Fruit fly (Drosophila melanogaster) whole organism, embryonic: ENCODE data around the gene CG34427.

ENCODE experiments used
- Antp ChIP-seq: fragments of 200-800 bp; sonication (Bioruptor generic); optimal IDR thresholded peaks from 3 replicates; lab custom pipeline; 2016; ENCODE audit warnings: missing biosample characterization, missing genetic modification characterization
- Asciz ChIP-seq: fragments of 200-800 bp; sonication (Bioruptor generic); optimal IDR thresholded peaks from 2 replicates; lab custom pipeline; 2017; ENCODE audit warnings: missing biosample characterization, mild to moderate bottlenecking, missing genetic modification characterization, missing genetic modification reagents
- CG10959 ChIP-seq: fragments of 200-800 bp; sonication (Bioruptor generic); IDR thresholded peaks from 2 replicates; pipeline ENCODE4 v1.3.6; 2022; ENCODE audit warnings: missing biosample characterization, missing genetic modification characterization
- CG11093 ChIP-seq: fragments of 200-800 bp; sonication (Bioruptor generic); IDR thresholded peaks from 3 replicates; pipeline ENCODE4 v1.3.6; 2022; ENCODE audit warnings: missing biosample characterization, missing genetic modification characterization
- CG13775 ChIP-seq: fragments of 200-800 bp; sonication (Bioruptor generic); optimal IDR thresholded peaks from 3 replicates; lab custom pipeline; 2017; ENCODE audit warnings: missing biosample characterization, mild to moderate bottlenecking, missing genetic modification characterization
- CG15269 ChIP-seq: fragments of 200-800 bp; sonication (Bioruptor generic); optimal IDR thresholded peaks from 2 replicates; lab custom pipeline; 2018; ENCODE audit warnings: missing biosample characterization, mild to moderate bottlenecking, missing genetic modification characterization, moderate library complexity
- CG1529 ChIP-seq: fragments of 200-800 bp; sonication (Bioruptor generic); optimal IDR thresholded peaks from 3 replicates; lab custom pipeline; 2018; ENCODE audit warnings: missing biosample characterization, missing genetic modification characterization
- CG17612 ChIP-seq: fragments of 200-800 bp; sonication (Bioruptor generic); IDR thresholded peaks from 2 replicates; pipeline ENCODE4 v1.3.6; 2022; ENCODE audit warnings: missing biosample characterization, missing genetic modification characterization
- CG1792 ChIP-seq: fragments of 200-800 bp; sonication (Bioruptor generic); optimal IDR thresholded peaks from 2 replicates; lab custom pipeline; 2016; ENCODE audit warnings: missing biosample characterization, missing genetic modification characterization
- CG18476 ChIP-seq: fragments of 200-800 bp; sonication (Bioruptor generic); optimal IDR thresholded peaks from 2 replicates; lab custom pipeline; 2016; ENCODE audit warnings: missing biosample characterization, mild to moderate bottlenecking, missing genetic modification characterization
- CG18599 ChIP-seq: fragments of 200-800 bp; sonication (Bioruptor generic); optimal IDR thresholded peaks from 3 replicates; lab custom pipeline; 2017; ENCODE audit warnings: missing biosample characterization, missing genetic modification characterization, mild to moderate bottlenecking, moderate library complexity, missing genetic modification reagents
- CG2120 ChIP-seq: fragments of 200-800 bp; sonication (Bioruptor generic); optimal IDR thresholded peaks from 3 replicates; lab custom pipeline; 2016; ENCODE audit warnings: missing biosample characterization, missing genetic modification characterization
- CG3163 ChIP-seq: fragments of 200-800 bp; sonication (Bioruptor generic); optimal IDR thresholded peaks from 3 replicates; lab custom pipeline; 2016; ENCODE audit warnings: missing biosample characterization, missing genetic modification characterization
- CG34422 ChIP-seq: fragments of 200-800 bp; sonication (Bioruptor generic); IDR thresholded peaks from 3 replicates; pipeline ENCODE4 v1.3.6; 2022; ENCODE audit warnings: missing biosample characterization, missing genetic modification characterization
- CG6791 ChIP-seq: fragments of 200-800 bp; sonication (Bioruptor generic); IDR thresholded peaks from 3 replicates; pipeline ENCODE4 v1.3.6; 2022; ENCODE audit warnings: missing biosample characterization, missing genetic modification characterization; ENCODE audit not compliant: partially characterized antibody
- CG7372 ChIP-seq: fragments of 200-800 bp; sonication (Bioruptor generic); IDR thresholded peaks from 2 replicates; pipeline ENCODE4 v1.3.6; 2022; ENCODE audit warnings: missing biosample characterization, missing genetic modification characterization
- CG8924 ChIP-seq: fragments of 200-800 bp; optimal IDR thresholded peaks from 3 replicates; lab custom pipeline; 2019; ENCODE audit warnings: missing biosample characterization, mild to moderate bottlenecking, missing genetic modification characterization, moderate library complexity
- CG9215 ChIP-seq: fragments of 200-800 bp; sonication (Bioruptor generic); IDR thresholded peaks from 2 replicates; pipeline ENCODE4 v1.3.6; 2022; ENCODE audit warnings: missing biosample characterization, missing genetic modification characterization
- CG9727 ChIP-seq: fragments of 200-800 bp; sonication (Bioruptor generic); optimal IDR thresholded peaks from 3 replicates; lab custom pipeline; 2017; ENCODE audit warnings: missing biosample characterization, mild to moderate bottlenecking, missing genetic modification characterization
- Drgx ChIP-seq: fragments of 200-800 bp; sonication (Bioruptor generic); IDR thresholded peaks from 2 replicates; pipeline ENCODE4 v1.3.6; 2022; ENCODE audit warnings: missing biosample characterization, missing genetic modification characterization
- ERR ChIP-seq: fragments of 200-800 bp; sonication (Bioruptor generic); optimal IDR thresholded peaks from 2 replicates; lab custom pipeline; 2016; ENCODE audit warnings: missing biosample characterization, missing genetic modification characterization
- Fer3 ChIP-seq: fragments of 200-800 bp; sonication (Bioruptor generic); optimal IDR thresholded peaks from 2 replicates; lab custom pipeline; 2018; ENCODE audit warnings: missing biosample characterization, mild to moderate bottlenecking, missing genetic modification characterization, moderate library complexity
- H15 ChIP-seq: fragments of 200-800 bp; sonication (Bioruptor generic); IDR thresholded peaks from 3 replicates; pipeline ENCODE4 v1.3.6; 2022; ENCODE audit warnings: missing biosample characterization, missing genetic modification characterization
- Hr51 ChIP-seq, 2 experiments: fragments of 200-800 bp; sonication (Bioruptor generic); optimal IDR thresholded peaks; 2 replicates in 1 of 2; 3 replicates in 1 of 2; lab custom pipeline; 2016 to 2018; ENCODE audit warnings: missing biosample characterization in 2 of 2, missing genetic modification characterization in 2 of 2, mild to moderate bottlenecking in 1 of 2, moderate library complexity in 1 of 2
- MBD-R2 ChIP-seq: fragments of 200-800 bp; sonication (Bioruptor generic); IDR thresholded peaks from 2 replicates; pipeline ENCODE4 v1.3.6; 2022; ENCODE audit warnings: missing biosample characterization, missing genetic modification characterization
- Ptx1 ChIP-seq: fragments of 200-800 bp; sonication (Bioruptor generic); IDR thresholded peaks from 2 replicates; pipeline ENCODE4 v1.3.6; 2022; ENCODE audit warnings: missing biosample characterization, missing genetic modification characterization
- Six4 ChIP-seq: fragments of 200-800 bp; sonication (Bioruptor generic); optimal IDR thresholded peaks from 2 replicates; lab custom pipeline; 2016; ENCODE audit warnings: missing biosample characterization, missing genetic modification characterization
- Sox102F ChIP-seq: fragments of 200-800 bp; sonication (Bioruptor generic); optimal IDR thresholded peaks from 2 replicates; lab custom pipeline; 2018; ENCODE audit warnings: missing biosample characterization, mild to moderate bottlenecking, missing genetic modification characterization, moderate library complexity
- aop ChIP-seq: fragments of 200-800 bp; sonication (Bioruptor generic); IDR thresholded peaks from 2 replicates; pipeline ENCODE4 v1.3.6; 2022; ENCODE audit warnings: missing biosample characterization, missing genetic modification characterization
- bab2 ChIP-seq: fragments of 200-800 bp; sonication (Bioruptor generic); optimal IDR thresholded peaks from 2 replicates; lab custom pipeline; 2016; ENCODE audit warnings: missing biosample characterization, missing genetic modification characterization
- bbx ChIP-seq: fragments of 200-800 bp; sonication (Bioruptor generic); IDR thresholded peaks from 2 replicates; pipeline ENCODE4 v1.3.6; 2022; ENCODE audit warnings: missing biosample characterization, missing genetic modification characterization; ENCODE audit not compliant: partially characterized antibody
- br ChIP-seq: fragments of >200 bp; optimal IDR thresholded peaks from 2 replicates; lab custom pipeline; 2017
- chif ChIP-seq, 2 experiments: fragments of 200-800 bp; sonication (Bioruptor generic); optimal IDR thresholded peaks; 3 replicates each; lab custom pipeline; 2016; ENCODE audit warnings: missing biosample characterization in 2 of 2, missing genetic modification characterization in 2 of 2
- chn ChIP-seq: fragments of 200-800 bp; sonication (Bioruptor generic); optimal IDR thresholded peaks from 2 replicates; lab custom pipeline; 2016; ENCODE audit warnings: missing biosample characterization, missing genetic modification characterization
- croc ChIP-seq: fragments of 200-800 bp; sonication (Bioruptor generic); conservative IDR thresholded peaks from 3 replicates; pipeline ENCODE4 v1.3.6; 2022; ENCODE audit warnings: missing biosample characterization, missing genetic modification characterization
- eve ChIP-seq, 2 experiments: fragments of >200 bp; optimal IDR thresholded peaks; 2 replicates each; lab custom pipeline; 2017; ENCODE audit warnings: missing biosample characterization in 2 of 2, missing genetic modification characterization in 2 of 2
- fd64A ChIP-seq: fragments of 200-800 bp; sonication (Bioruptor generic); optimal IDR thresholded peaks from 3 replicates; lab custom pipeline; 2018; ENCODE audit warnings: missing biosample characterization, mild to moderate bottlenecking, missing genetic modification characterization
- fd96Cb ChIP-seq: fragments of 200-800 bp; sonication (Bioruptor generic); optimal IDR thresholded peaks from 2 replicates; lab custom pipeline; 2018; ENCODE audit warnings: missing biosample characterization, mild to moderate bottlenecking, missing genetic modification characterization, moderate library complexity
- hth ChIP-seq: fragments of >200 bp; optimal IDR thresholded peaks from 2 replicates; lab custom pipeline; 2017; ENCODE audit warnings: inconsistent platforms
- odd ChIP-seq: fragments of 200-800 bp; sonication (Bioruptor generic); optimal IDR thresholded peaks from 2 replicates; lab custom pipeline; 2017; ENCODE audit warnings: missing biosample characterization, mild to moderate bottlenecking, missing genetic modification characterization
- pum ChIP-seq: fragments of 200-800 bp; sonication (Bioruptor generic); optimal IDR thresholded peaks from 2 replicates; lab custom pipeline; 2016; ENCODE audit warnings: missing biosample characterization, missing genetic modification characterization
- ranshi ChIP-seq: fragments of 200-800 bp; sonication (Bioruptor generic); IDR thresholded peaks from 2 replicates; pipeline ENCODE4 v1.3.6; 2022; ENCODE audit warnings: missing biosample characterization, missing genetic modification characterization
- repo ChIP-seq: fragments of 200-800 bp; sonication (Bioruptor generic); optimal IDR thresholded peaks from 2 replicates; lab custom pipeline; 2016; ENCODE audit warnings: missing biosample characterization, missing genetic modification characterization
- run ChIP-seq: fragments of 200-800 bp; sonication (Bioruptor generic); optimal IDR thresholded peaks from 3 replicates; lab custom pipeline; 2018; ENCODE audit warnings: missing biosample characterization, mild to moderate bottlenecking, missing genetic modification characterization
- sima ChIP-seq: fragments of 200-800 bp; sonication (Bioruptor generic); optimal IDR thresholded peaks from 2 replicates; lab custom pipeline; 2016; ENCODE audit warnings: missing biosample characterization, missing genetic modification characterization
- so ChIP-seq: fragments of 200-800 bp; sonication (Bioruptor generic); IDR thresholded peaks from 3 replicates; pipeline ENCODE4 v1.3.6; 2022; ENCODE audit warnings: missing biosample characterization, missing genetic modification characterization
- stc ChIP-seq: fragments of 200-800 bp; sonication (Bioruptor generic); IDR thresholded peaks from 2 replicates; pipeline ENCODE4 v1.3.6; 2022; ENCODE audit warnings: missing biosample characterization, missing genetic modification characterization
- vvl ChIP-seq: fragments of 200-800 bp; sonication (Bioruptor generic); IDR thresholded peaks from 2 replicates; pipeline ENCODE4 v1.3.6; 2022; ENCODE audit warnings: missing biosample characterization, missing genetic modification characterization
- wor ChIP-seq: fragments of 200-800 bp; sonication (Bioruptor generic); IDR thresholded peaks from 2 replicates; pipeline ENCODE4 v1.3.6; 2022; ENCODE audit warnings: missing biosample characterization, missing genetic modification characterization
- zf30C ChIP-seq: fragments of 200-800 bp; sonication (Bioruptor generic); optimal IDR thresholded peaks from 3 replicates; lab custom pipeline; 2018; ENCODE audit warnings: missing biosample characterization, mild to moderate bottlenecking, missing genetic modification characterization

The CG34427 gene

dm6 chr3L:8823730-8824374 lies 19.3 kb downstream of the CG34427 start (continued):
- TF ChIP-seq chif (GFP tag; optimal IDR thresholded peaks at IDR 0.05; lab: Kevin White, UChicago) (peak; percentile 48 to 64), bab2 (no peak), CG13775 (peak; percentile 46), pum (no peak), so (GFP tag; lab: Robert Waterston, UW) (peak; percentile 23; the same call in 1 of the 3 replicates), fd64A (peak; percentile 20), Antp (GFP tag; lab: Kevin White, UChicago) (no peak), Six4 (peak; percentile 54), CG2120 (GFP tag; lab: Kevin White, UChicago) (peak; percentile 35), br (no peak), ERR (peak; percentile 9), sima (GFP tag; lab: Kevin White, UChicago) (no peak), wor (GFP tag; lab: Robert Waterston, UW) (0 out of 2 replicates have a peak, but pooled peaks have one; percentile 14), chn (GFP tag; lab: Kevin White, UChicago) (peak; percentile 51), Drgx (GFP tag; lab: Robert Waterston, UW) (0 out of 2 replicates have a peak, but pooled peaks have one; percentile 29), bbx (GFP tag; lab: Robert Waterston, UW) (no peak), vvl (GFP tag; lab: Robert Waterston, UW) (peak; percentile 55), ranshi (peak; percentile 54), CG1529 (GFP tag; lab: Kevin White, UChicago) (peak; percentile 33), CG18599 (GFP tag; lab: Kevin White, UChicago) (peak; percentile 55), CG34422 (GFP tag; lab: Robert Waterston, UW) (peak; percentile 66; the same call in 1 of the 3 replicates), Asciz (GFP tag; lab: Kevin White, UChicago) (peak; percentile 8), hth (lab: Kevin White, UChicago) (no peak), Hr51 (GFP tag; optimal IDR thresholded peaks at IDR 0.05; lab: Kevin White, UChicago) (peak in 1 of 2 experiments; percentile 47), CG8924 (tag; lab: Kevin White, UChicago) (peak; percentile 43), CG15269 (tag; lab: Kevin White, UChicago) (peak; percentile 34), H15 (GFP tag; lab: Robert Waterston, UW) (peak; percentile 35; the same call in 1 of the 3 replicates), CG6791 (GFP tag; lab: Robert Waterston, UW) (no peak), CG7372 (no peak), Sox102F (GFP tag; lab: Kevin White, UChicago) (peak; percentile 56), CG17612 (GFP tag; lab: Robert Waterston, UW) (0 out of 2 replicates have a peak, but pooled peaks have one; percentile 27), aop (GFP tag; lab: Robert Waterston, UW) (0 out of 2 replicates have a peak, but pooled peaks have one; percentile 10), CG18476 (GFP tag; lab: Kevin White, UChicago) (peak; percentile 0), eve (GFP tag; optimal IDR thresholded peaks at IDR 0.05; lab: Kevin White, UChicago) (no peak), MBD-R2 (GFP tag; lab: Robert Waterston, UW) (no peak), zf30C (GFP tag; lab: Kevin White, UChicago) (no peak), CG11093 (GFP tag; lab: Robert Waterston, UW) (peak; percentile 64; the same call in 2 of the 3 replicates), CG9215 (GFP tag; lab: Robert Waterston, UW) (0 out of 2 replicates have a peak, but pooled peaks have one; percentile 31), Ptx1 (GFP tag; lab: Robert Waterston, UW) (peak; percentile 55; the same call in 1 of the 2 replicates), CG9727 (peak; percentile 35), CG10959 (GFP tag; lab: Robert Waterston, UW) (peak; percentile 41; the same call in 1 of the 2 replicates), run (no peak), repo (GFP tag; lab: Kevin White, UChicago) (no peak), odd (GFP tag; lab: Kevin White, UChicago) (no peak), fd96Cb (peak; percentile 54), stc (GFP tag; lab: Robert Waterston, UW) (no peak), CG3163 (GFP tag; lab: Kevin White, UChicago) (no peak), croc (peak; percentile 34; the same call in 1 of the 3 replicates), Fer3 (tag; lab: Kevin White, UChicago) (peak; percentile 3), CG1792 (peak; percentile 30)
